Worm (Caenorhabditis elegans): ENCODE data around the gene T14B4.20.

- no peak for TF ChIP-seq lin-13 (GFP tag; optimal IDR thresholded peaks at IDR 0.05)
- TF ChIP-seq mdl-1 (tag; optimal IDR thresholded peaks at IDR 0.05): no peak
- TF ChIP-seq lin-39 (tag; optimal IDR thresholded peaks at IDR 0.05): no peak
- TF ChIP-seq aly-2 (tag; optimal IDR thresholded peaks at IDR 0.05): no peak
- no peak for TF ChIP-seq nhr-28 (tag; optimal IDR thresholded peaks at IDR 0.05)
- no peak for TF ChIP-seq sup-37 (GFP tag; optimal IDR thresholded peaks at IDR 0.05)
- TF ChIP-seq isw-1 (GFP tag; IDR thresholded peaks at IDR 0.05): no peak
- TF ChIP-seq ztf-11 (tag; optimal IDR thresholded peaks at IDR 0.05): no peak
- TF ChIP-seq tlp-1 (tag; optimal IDR thresholded peaks at IDR 0.05): no peak
These were observed 1.5 kb downstream of the T14B4.20 start, which contains the start of gene tsp-10 for ce11 chrII:6718221-6718620.
